Fruit fly (Drosophila melanogaster) whole organism: ENCODE data around the gene CG14312.

Experiments
- CG8478 ChIP-seq: fragments of >200 bp; optimal IDR thresholded peaks from 2 replicates; lab custom pipeline; 2018; ENCODE audit warnings: inconsistent platforms
- Dll ChIP-seq: fragments of >200 bp; optimal IDR thresholded peaks from 2 replicates; lab custom pipeline; 2017
- EcR ChIP-seq, 2 experiments: fragments of >200 bp; optimal IDR thresholded peaks; 2 replicates each; lab custom pipeline; 2017; ENCODE audit warnings: missing biosample characterization in 2 of 2, missing genetic modification characterization in 2 of 2, missing genetic modification reagents in 2 of 2
- pan ChIP-seq: fragments of >200 bp; optimal IDR thresholded peaks from 2 replicates; lab custom pipeline; 2017
- psq ChIP-seq: fragments of >200 bp; optimal IDR thresholded peaks from 2 replicates; lab custom pipeline; 2017
- usp ChIP-seq: fragments of >200 bp; optimal IDR thresholded peaks from 2 replicates; lab custom pipeline; 2017; ENCODE audit warnings: missing biosample characterization, missing genetic modification characterization, mixed read lengths

- TF ChIP-seq pan (lab: Kevin White, UChicago) (no peak), CG8478 (lab: Kevin White, UChicago) (no peak), Dll (lab: Kevin White, UChicago) (no peak), EcR (GFP tag; optimal IDR thresholded peaks at IDR 0.05; lab: Kevin White, UChicago) (no peak), usp (GFP tag; lab: Kevin White, UChicago) (no peak), psq (lab: Kevin White, UChicago) (no peak)
Measured at dm6 chr3R:18260016-18260415, 23.3 kb downstream of the CG14312 start.
